In the genomic region with DNA sequence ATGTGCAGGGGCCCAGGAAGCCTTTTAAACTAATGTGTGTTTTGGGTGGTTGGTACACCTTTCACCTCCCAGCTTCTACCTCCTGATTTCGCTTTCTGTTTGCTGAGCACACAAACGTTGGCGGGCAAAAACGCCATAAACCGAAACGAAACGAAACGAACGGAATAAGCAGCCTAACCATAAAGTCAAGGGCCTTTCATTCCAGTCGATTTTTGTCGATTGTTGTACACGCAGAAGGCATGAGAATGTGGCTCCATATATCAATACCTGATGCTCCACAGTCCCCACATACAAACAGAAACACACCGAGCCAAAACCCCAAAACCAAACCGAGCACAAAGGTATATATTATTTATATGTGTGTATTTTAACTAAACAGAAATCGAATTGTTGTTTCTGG, we compare ENCODE assay signal across 2 fruit fly cellular contexts.
TF ChIP-seq lines count a peak whose summit lies in the region.

No protein-coding gene starts in this region.

- TF ChIP-seq CTCF in whole organism, embryonic (GFP tag; optimal IDR thresholded peaks at IDR 0.05; lab: Kevin White, UChicago) = no peak

TF ChIP-seq in whole organism, embryonic, 481 proteins besides CTCF, POLR2A, EP300 and RAD21:
- TF ChIP-seq CG13894 (tag; optimal IDR thresholded peaks at IDR 0.05; lab: Kevin White, UChicago) (peak; percentile 86), CG12942 (GFP tag; optimal IDR thresholded peaks at IDR 0.05; lab: Kevin White, UChicago) (no peak), CG3163 (GFP tag; optimal IDR thresholded peaks at IDR 0.05; lab: Kevin White, UChicago) (no peak), Ets65A (GFP tag; lab: Kevin White, UChicago) (peak; percentile 37)

TF ChIP-seq in whole organism, prepupa, 60 proteins besides CTCF, POLR2A, EP300 and RAD21:
- peak; percentile 62 for TF ChIP-seq svp (GFP tag; lab: Kevin White, UChicago)
- TF ChIP-seq Blimp-1 (GFP tag; optimal IDR thresholded peaks at IDR 0.05; lab: Kevin White, UChicago) = no peak
- no peak for TF ChIP-seq pdm3 (GFP tag; optimal IDR thresholded peaks at IDR 0.05; lab: Kevin White, UChicago)
- TF ChIP-seq CG3032 (tag; optimal IDR thresholded peaks at IDR 0.05; lab: Kevin White, UChicago) = no peak
- TF ChIP-seq Eip78C (GFP tag; lab: Kevin White, UChicago) = no peak
TF ChIP-seq in whole organism, prepupa: peak in this region for 1.
